Fruit fly (Drosophila melanogaster) whole organism, embryonic: ENCODE results near the gene CG34298.

Source experiments
- Aef1 ChIP-seq: fragments of 200-800 bp; sonication (Bioruptor generic); IDR thresholded peaks from 3 replicates; pipeline ENCODE4 v1.3.6; 2022; ENCODE audit warnings: missing biosample characterization, missing genetic modification characterization
- B-H1 ChIP-seq: fragments of 200-800 bp; sonication (Bioruptor generic); IDR thresholded peaks from 3 replicates; pipeline ENCODE4 v1.3.6; 2022; ENCODE audit warnings: missing biosample characterization, missing genetic modification characterization
- Bgb ChIP-seq: fragments of 200-800 bp; sonication (Bioruptor generic); IDR thresholded peaks from 2 replicates; pipeline ENCODE4 v1.3.6; 2022; ENCODE audit warnings: missing biosample characterization, missing genetic modification characterization; ENCODE audit not compliant: partially characterized antibody
- CG10431 ChIP-seq: fragments of 200-800 bp; sonication (Bioruptor generic); optimal IDR thresholded peaks from 3 replicates; lab custom pipeline; 2018; ENCODE audit warnings: missing biosample characterization, mild to moderate bottlenecking, missing genetic modification characterization
- CG11723 ChIP-seq: fragments of 200-800 bp; sonication (Bioruptor generic); optimal IDR thresholded peaks from 2 replicates; lab custom pipeline; 2017; ENCODE audit warnings: missing biosample characterization, mild to moderate bottlenecking, missing genetic modification characterization
- CG13123 ChIP-seq: fragments of 200-800 bp; sonication (Bioruptor generic); optimal IDR thresholded peaks from 2 replicates; lab custom pipeline; 2016; ENCODE audit warnings: missing biosample characterization, missing genetic modification characterization
- CG13624 ChIP-seq: fragments of 200-800 bp; sonication (Bioruptor generic); optimal IDR thresholded peaks from 2 replicates; lab custom pipeline; 2016; ENCODE audit warnings: missing biosample characterization, missing genetic modification characterization
- CG18011 ChIP-seq: fragments of 200-800 bp; sonication (Bioruptor generic); optimal IDR thresholded peaks from 2 replicates; lab custom pipeline; 2017; ENCODE audit warnings: missing biosample characterization, missing genetic modification characterization, mild to moderate bottlenecking, moderate library complexity, missing genotype
- CG3838 ChIP-seq: fragments of 200-800 bp; sonication (Bioruptor generic); optimal IDR thresholded peaks from 3 replicates; lab custom pipeline; 2016; ENCODE audit warnings: missing biosample characterization, missing genetic modification characterization
- CG4282 ChIP-seq: fragments of 200-800 bp; sonication (Bioruptor generic); optimal IDR thresholded peaks from 2 replicates; lab custom pipeline; 2016; ENCODE audit warnings: missing biosample characterization, missing genetic modification characterization
- CG6654 ChIP-seq: fragments of 200-800 bp; sonication (Bioruptor generic); optimal IDR thresholded peaks from 2 replicates; lab custom pipeline; 2017; ENCODE audit warnings: missing biosample characterization, mild to moderate bottlenecking, missing genetic modification characterization
- CG8290 ChIP-seq, 3 experiments: fragments of 200-800 bp; sonication (Bioruptor generic); optimal IDR thresholded peaks; 2 replicates each; lab custom pipeline; 2016 to 2019; ENCODE audit warnings: missing biosample characterization in 3 of 3, missing genetic modification characterization in 3 of 3, mild to moderate bottlenecking in 2 of 3, moderate library complexity in 1 of 3
- CG8765 ChIP-seq: fragments of 200-800 bp; sonication (Bioruptor generic); IDR thresholded peaks from 2 replicates; pipeline ENCODE4 v1.3.6; 2022; ENCODE audit warnings: missing biosample characterization, missing genetic modification characterization
- CG9437 ChIP-seq: fragments of 200-800 bp; sonication (Bioruptor generic); optimal IDR thresholded peaks from 2 replicates; lab custom pipeline; 2018; ENCODE audit warnings: missing biosample characterization, mild to moderate bottlenecking, missing genetic modification characterization
- CG9797 ChIP-seq: fragments of 200-800 bp; sonication (Bioruptor generic); optimal IDR thresholded peaks from 3 replicates; lab custom pipeline; 2018; ENCODE audit warnings: missing biosample characterization, mild to moderate bottlenecking, missing genetic modification characterization
- CoRest ChIP-seq: fragments of 200-800 bp; sonication (Bioruptor generic); optimal IDR thresholded peaks from 3 replicates; lab custom pipeline; 2018; ENCODE audit warnings: missing biosample characterization, mild to moderate bottlenecking, missing genetic modification characterization, moderate library complexity
- CrebB ChIP-seq: fragments of 200-800 bp; sonication (Bioruptor generic); optimal IDR thresholded peaks from 3 replicates; lab custom pipeline; 2018; ENCODE audit warnings: missing biosample characterization, mild to moderate bottlenecking, missing genetic modification characterization
- D19A ChIP-seq: fragments of 200-800 bp; optimal IDR thresholded peaks from 3 replicates; lab custom pipeline; 2019; ENCODE audit warnings: missing biosample characterization, mild to moderate bottlenecking, missing genetic modification characterization, moderate library complexity
- Dbx ChIP-seq: fragments of 200-800 bp; sonication (Bioruptor generic); IDR thresholded peaks from 3 replicates; pipeline ENCODE4 v1.3.6; 2022; ENCODE audit warnings: missing biosample characterization, missing genetic modification characterization
- Dfd ChIP-seq, 2 experiments: fragments of >200 bp; optimal IDR thresholded peaks; 2 replicates each; lab custom pipeline; 2017; ENCODE audit warnings: missing biosample characterization in 2 of 2, missing genetic modification characterization in 2 of 2
- Dp ChIP-seq: fragments of 200-800 bp; sonication (Bioruptor generic); optimal IDR thresholded peaks from 2 replicates; lab custom pipeline; 2018; ENCODE audit warnings: missing biosample characterization, mild to moderate bottlenecking, missing genetic modification characterization, moderate library complexity
- Fer3 ChIP-seq: fragments of 200-800 bp; sonication (Bioruptor generic); optimal IDR thresholded peaks from 2 replicates; lab custom pipeline; 2018; ENCODE audit warnings: missing biosample characterization, mild to moderate bottlenecking, missing genetic modification characterization, moderate library complexity
- Gsc ChIP-seq: fragments of 200-800 bp; sonication (Bioruptor generic); IDR thresholded peaks from 2 replicates; pipeline ENCODE4 v1.3.6; 2022; ENCODE audit warnings: missing biosample characterization, missing genetic modification characterization
- HLH4C ChIP-seq: fragments of 200-800 bp; sonication (Bioruptor generic); IDR thresholded peaks from 3 replicates; pipeline ENCODE4 v1.3.6; 2022; ENCODE audit warnings: missing biosample characterization, missing genetic modification characterization; ENCODE audit not compliant: partially characterized antibody
- HLHmδ ChIP-seq: fragments of 200-800 bp; sonication (Bioruptor generic); optimal IDR thresholded peaks from 2 replicates; lab custom pipeline; 2018; ENCODE audit warnings: missing biosample characterization, mild to moderate bottlenecking, missing genetic modification characterization, moderate library complexity
- Jarid2 ChIP-seq: fragments of 200-800 bp; sonication (Bioruptor generic); optimal IDR thresholded peaks from 3 replicates; lab custom pipeline; 2017; ENCODE audit warnings: mild to moderate bottlenecking, missing biosample characterization, missing genetic modification reagents, missing genetic modification characterization
- Nf-YA ChIP-seq: fragments of 200-800 bp; sonication (Bioruptor generic); IDR thresholded peaks from 2 replicates; pipeline ENCODE4 v1.3.6; 2022; ENCODE audit warnings: missing biosample characterization, missing genetic modification characterization
- Rfx ChIP-seq: fragments of 200-800 bp; sonication (Bioruptor generic); IDR thresholded peaks from 2 replicates; pipeline ENCODE4 v1.3.6; 2022; ENCODE audit warnings: missing biosample characterization, missing genetic modification characterization
- bab2 ChIP-seq: fragments of 200-800 bp; sonication (Bioruptor generic); optimal IDR thresholded peaks from 2 replicates; lab custom pipeline; 2016; ENCODE audit warnings: missing biosample characterization, missing genetic modification characterization
- bbx ChIP-seq: fragments of 200-800 bp; sonication (Bioruptor generic); IDR thresholded peaks from 2 replicates; pipeline ENCODE4 v1.3.6; 2022; ENCODE audit warnings: missing biosample characterization, missing genetic modification characterization; ENCODE audit not compliant: partially characterized antibody
- bsh ChIP-seq, 2 experiments: fragments of 200-800 bp; sonication (Bioruptor generic); optimal IDR thresholded peaks; 2 replicates each; lab custom pipeline; 2017 to 2018; ENCODE audit warnings: mild to moderate bottlenecking in 2 of 2, missing biosample characterization in 2 of 2, missing genetic modification characterization in 2 of 2, moderate library complexity in 1 of 2
- ci ChIP-seq: fragments of 200-800 bp; sonication (Bioruptor generic); IDR thresholded peaks from 3 replicates; pipeline ENCODE4 v1.3.6; 2022; ENCODE audit warnings: missing biosample characterization, missing genetic modification characterization
- crp ChIP-seq, 2 experiments: fragments of 200-800 bp; sonication (Bioruptor generic); optimal IDR thresholded peaks; 2 replicates in 1 of 2; 3 replicates in 1 of 2; lab custom pipeline; 2017; ENCODE audit warnings: missing biosample characterization in 2 of 2, missing genetic modification characterization in 2 of 2, mild to moderate bottlenecking in 1 of 2, moderate library complexity in 1 of 2
- da ChIP-seq: fragments of 200-800 bp; sonication (Bioruptor generic); optimal IDR thresholded peaks from 2 replicates; lab custom pipeline; 2016; ENCODE audit warnings: missing biosample characterization, missing genetic modification characterization
- dpn ChIP-seq, 2 experiments: fragments of 200-800 bp; sonication (Bioruptor generic); optimal IDR thresholded peaks; 3 replicates each; lab custom pipeline; 2016; ENCODE audit warnings: missing biosample characterization in 2 of 2, missing genetic modification characterization in 2 of 2
- gro ChIP-seq: fragments of 200-800 bp; sonication (Bioruptor generic); optimal IDR thresholded peaks from 2 replicates; lab custom pipeline; 2016; ENCODE audit warnings: missing biosample characterization, missing genetic modification characterization
- h ChIP-seq: fragments of >200 bp; optimal IDR thresholded peaks from 2 replicates; lab custom pipeline; 2017
- ham ChIP-seq: fragments of 200-800 bp; sonication (Bioruptor generic); IDR thresholded peaks from 2 replicates; pipeline ENCODE4 v1.3.6; 2022; ENCODE audit warnings: missing biosample characterization, missing genetic modification characterization
- insv ChIP-seq, 2 experiments: fragments of 200-800 bp; sonication (Bioruptor generic); optimal IDR thresholded peaks; 3 replicates each; lab custom pipeline; 2016 to 2018; ENCODE audit warnings: missing biosample characterization in 2 of 2, missing genetic modification characterization in 2 of 2
- pita ChIP-seq: fragments of 200-800 bp; sonication (Bioruptor generic); optimal IDR thresholded peaks from 2 replicates; lab custom pipeline; 2017; ENCODE audit warnings: missing biosample characterization, mild to moderate bottlenecking, missing genetic modification characterization
- pnt ChIP-seq: fragments of 200-800 bp; sonication (Bioruptor generic); optimal IDR thresholded peaks from 3 replicates; lab custom pipeline; 2016; ENCODE audit warnings: missing biosample characterization, missing genetic modification characterization
- prd ChIP-seq, 3 experiments: fragments of >200 bp in 2 of 3; fragments of 200-800 bp in 1 of 3; sonication (Bioruptor generic) in 1 of 3; optimal IDR thresholded peaks in 2 of 3; IDR thresholded peaks in 1 of 3; 2 replicates in 2 of 3; 3 replicates in 1 of 3; pipeline versions ENCODE4 v1.3.6 to Lab custom; 2017 to 2022; ENCODE audit warnings: missing biosample characterization in 1 of 3, missing genetic modification characterization in 1 of 3
- salm ChIP-seq: fragments of 200-800 bp; sonication (Bioruptor generic); optimal IDR thresholded peaks from 2 replicates; lab custom pipeline; 2018; ENCODE audit warnings: missing biosample characterization, mild to moderate bottlenecking, missing genetic modification characterization
- sd ChIP-seq: fragments of 200-800 bp; sonication (Bioruptor generic); optimal IDR thresholded peaks from 3 replicates; lab custom pipeline; 2018; ENCODE audit warnings: missing biosample characterization, mild to moderate bottlenecking, missing genetic modification characterization, moderate library complexity
- sens ChIP-seq: fragments of 200-800 bp; sonication (Bioruptor generic); peaks from one replicate; lab custom pipeline; 2016; ENCODE audit warnings: missing biosample characterization, missing genetic modification characterization
- slou ChIP-seq: fragments of 200-800 bp; sonication (Bioruptor generic); optimal IDR thresholded peaks from 3 replicates; lab custom pipeline; 2016; ENCODE audit warnings: missing biosample characterization, missing genetic modification characterization
- slp2 ChIP-seq: fragments of 200-800 bp; sonication (Bioruptor generic); optimal IDR thresholded peaks from 2 replicates; lab custom pipeline; 2016; ENCODE audit warnings: missing biosample characterization, missing genetic modification characterization
- tna ChIP-seq: fragments of 200-800 bp; sonication (Bioruptor generic); IDR thresholded peaks from 2 replicates; pipeline ENCODE4 v1.3.6; 2022; ENCODE audit warnings: missing biosample characterization, missing genetic modification characterization; ENCODE audit not compliant: partially characterized antibody
- trem ChIP-seq: fragments of 200-800 bp; optimal IDR thresholded peaks from 3 replicates; lab custom pipeline; 2019; ENCODE audit warnings: missing biosample characterization, mild to moderate bottlenecking, missing genetic modification characterization, moderate library complexity

The CG34298 gene

DNA sequence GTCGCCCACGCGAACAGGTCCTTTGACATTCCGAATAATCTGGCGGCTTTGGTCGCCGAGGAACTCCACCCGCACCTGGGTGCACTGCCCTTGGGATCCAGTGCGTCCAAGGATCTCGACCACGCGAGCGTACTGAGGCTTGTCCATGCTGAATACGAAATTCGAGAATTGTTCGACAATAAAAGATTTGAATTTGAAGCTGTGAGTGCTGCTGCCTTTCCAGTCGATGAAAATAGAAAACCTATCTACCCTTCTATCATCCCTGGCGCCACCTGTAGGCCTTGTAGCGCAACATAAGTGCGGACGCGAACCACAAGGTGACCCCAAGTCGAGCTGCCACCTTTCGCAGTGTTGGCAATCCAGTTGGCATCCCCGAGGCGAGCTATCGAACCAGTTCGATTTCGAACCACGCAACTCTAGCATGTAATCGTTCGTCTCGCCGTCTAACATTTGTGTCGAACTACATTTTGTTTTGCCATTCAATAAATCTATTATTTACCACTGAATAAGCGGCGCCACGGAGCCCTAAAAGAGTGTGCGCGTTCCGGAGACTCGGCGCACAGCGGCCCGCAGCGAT, 22.9 kb downstream of the CG34298 start, which contains the start of the genes RpS28a and Axn (continued):
- TF ChIP-seq da (GFP tag; lab: Kevin White, UChicago) (no peak), HLH4C (GFP tag; lab: Robert Waterston, UW) (peak; percentile 14; the same call in 1 of the 3 replicates), D19A (tag; lab: Kevin White, UChicago) (no peak), CoRest (tag; lab: Kevin White, UChicago) (peak; percentile 19), CrebB (tag; lab: Kevin White, UChicago) (no peak), ham (GFP tag; lab: Robert Waterston, UW) (no peak), slou (GFP tag; lab: Kevin White, UChicago) (no peak), CG9437 (GFP tag; lab: Kevin White, UChicago) (no peak), dpn (GFP tag; optimal IDR thresholded peaks at IDR 0.05; lab: Kevin White, UChicago) (peak; percentile 37 to 42), sd (tag; lab: Kevin White, UChicago) (no peak), CG8290 (GFP tag; optimal IDR thresholded peaks at IDR 0.05; lab: Kevin White, UChicago) (peak; percentile 18), CG8290 (tag; optimal IDR thresholded peaks at IDR 0.05; lab: Kevin White, UChicago) (no peak), CG6654 (GFP tag; lab: Kevin White, UChicago) (no peak), CG9797 (GFP tag; lab: Kevin White, UChicago) (peak; percentile 43), Dp (peak; percentile 58), Jarid2 (GFP tag; lab: Kevin White, UChicago) (no peak), salm (tag; lab: Kevin White, UChicago) (no peak), pnt (peak; percentile 18), Gsc (GFP tag; lab: Robert Waterston, UW) (no peak), Aef1 (GFP tag; lab: Robert Waterston, UW) (peak; percentile 16; the same call in 1 of the 3 replicates), Dfd (GFP tag; optimal IDR thresholded peaks at IDR 0.05; lab: Kevin White, UChicago) (no peak), CG11723 (GFP tag; lab: Kevin White, UChicago) (no peak), bbx (GFP tag; lab: Robert Waterston, UW) (peak; percentile 66), trem (tag; lab: Kevin White, UChicago) (peak; percentile 99), CG3838 (GFP tag; lab: Kevin White, UChicago) (no peak), CG8765 (GFP tag; lab: Robert Waterston, UW) (no peak), gro (GFP tag; lab: Kevin White, UChicago) (peak; percentile 1), insv (GFP tag; optimal IDR thresholded peaks at IDR 0.05; lab: Kevin White, UChicago) (peak in 1 of 2 experiments; percentile 33), CG13123 (GFP tag; lab: Kevin White, UChicago) (no peak), Nf-YA (GFP tag; lab: Robert Waterston, UW) (no peak), CG10431 (GFP tag; lab: Kevin White, UChicago) (peak; percentile 6), ci (GFP tag; lab: Robert Waterston, UW) (peak; percentile 32; the same call in 1 of the 3 replicates), bab2 (GFP tag; lab: Kevin White, UChicago) (peak; percentile 18), tna (GFP tag; lab: Robert Waterston, UW) (no peak; the same call in 1 of the 2 replicates), CG18011 (GFP tag; lab: Kevin White, UChicago) (no peak), crp (GFP tag; optimal IDR thresholded peaks at IDR 0.05; lab: Kevin White, UChicago) (peak in 1 of 2 experiments; percentile 54), Bgb (peak; percentile 53), bsh (GFP tag; optimal IDR thresholded peaks at IDR 0.05; lab: Kevin White, UChicago) (no peak), pita (GFP tag; lab: Kevin White, UChicago) (peak; percentile 85), Rfx (GFP tag; lab: Robert Waterston, UW) (peak; percentile 48), HLHmδ (GFP tag; lab: Kevin White, UChicago) (peak; percentile 64), CG4282 (GFP tag; lab: Kevin White, UChicago) (no peak), B-H1 (GFP tag; lab: Robert Waterston, UW) (no peak), Fer3 (tag; lab: Kevin White, UChicago) (no peak), sens (GFP tag; lab: Kevin White, UChicago) (peak; percentile 77), CG13624 (peak; percentile 28), Dbx (GFP tag; lab: Robert Waterston, UW) (no peak), slp2 (GFP tag; lab: Kevin White, UChicago) (no peak), prd (optimal IDR thresholded peaks at IDR 0.05; lab: Kevin White, UChicago) (no peak), prd (GFP tag; IDR thresholded peaks at IDR 0.05; lab: Robert Waterston, UW) (0 out of 3 replicates have a peak, but pooled peaks have one; percentile 28), h (lab: Kevin White, UChicago) (no peak)
